Worm (Caenorhabditis elegans) whole organism, L4/young adult: ENCODE results near the gene cnp-2.

Source experiments
- W03F9.2 ChIP-seq: fragments of 150-350 bp; optimal IDR thresholded peaks from 2 replicates; lab custom pipeline; 2014; ENCODE audit warnings: missing biosample characterization, missing genetic modification characterization
- dao-5 ChIP-seq: sonication (generic microtip); optimal IDR thresholded peaks from 2 replicates; lab custom pipeline; 2016; ENCODE audit warnings: missing genotype, missing genetic modification characterization, moderate library complexity, missing compliant biosample characterization
- him-1 ChIP-seq: sonication (generic microtip); optimal IDR thresholded peaks from 2 replicates; lab custom pipeline; 2016; ENCODE audit warnings: missing genotype, missing genetic modification reagents, missing genetic modification characterization, missing compliant biosample characterization

ce11 chrII:12805161-12805560, 44.6 kb downstream of the cnp-2 start, which contains the start of the genes Y46G5A.18 and Y46G5A.47:
- no peak for TF ChIP-seq W03F9.2 (tag; lab: Kevin White, UChicago)
- no peak for TF ChIP-seq him-1
- no peak for TF ChIP-seq dao-5 (tag; lab: Kevin White, UChicago)
